Fruit fly (Drosophila melanogaster) whole organism, wandering third instar larva: ENCODE data around the gene CG11563.

Experiments used
- CG32264 ChIP-seq: fragments of 200-800 bp; sonication (Bioruptor generic); optimal IDR thresholded peaks from 2 replicates; lab custom pipeline; 2016; ENCODE audit warnings: missing biosample characterization, missing genetic modification characterization
- CrebA ChIP-seq: fragments of 200-800 bp; sonication (Bioruptor generic); optimal IDR thresholded peaks from 2 replicates; lab custom pipeline; 2016; ENCODE audit warnings: missing biosample characterization, mild to moderate bottlenecking, missing genetic modification characterization, borderline replicate concordance
- Dif ChIP-seq: fragments of 200-275, 200-300 bp; sonication (Bioruptor generic); optimal IDR thresholded peaks from 2 replicates; lab custom pipeline; 2018; ENCODE audit warnings: missing biosample characterization, missing genetic modification characterization; ENCODE audit not compliant: partially characterized antibody
- HLH106 ChIP-seq: fragments of 200-800 bp; optimal IDR thresholded peaks from 3 replicates; lab custom pipeline; 2019; ENCODE audit warnings: missing biosample characterization, mild to moderate bottlenecking, missing genetic modification characterization, moderate library complexity
- Hnf4 ChIP-seq: fragments of 200-800 bp; sonication (Bioruptor generic); optimal IDR thresholded peaks from 2 replicates; lab custom pipeline; 2016; ENCODE audit warnings: missing biosample characterization, mild to moderate bottlenecking, missing genetic modification characterization
- Hr78 ChIP-seq: fragments of >200 bp; optimal IDR thresholded peaks from 2 replicates; lab custom pipeline; 2017; ENCODE audit warnings: missing biosample characterization, missing genetic modification characterization
- Hr83 ChIP-seq: fragments of 200-300 bp; sonication (Bioruptor generic); optimal IDR thresholded peaks from 2 replicates; lab custom pipeline; 2016; ENCODE audit warnings: missing biosample characterization, mild to moderate bottlenecking, missing genetic modification characterization, moderate library complexity; ENCODE audit not compliant: poor library complexity, severe bottlenecking
- Jra ChIP-seq: sonication (Bioruptor generic); optimal IDR thresholded peaks from 2 replicates; lab custom pipeline; 2016; ENCODE audit warnings: missing biosample characterization, missing genetic modification characterization
- Mio ChIP-seq: sonication (Bioruptor generic); optimal IDR thresholded peaks from 2 replicates; lab custom pipeline; 2016; ENCODE audit warnings: missing biosample characterization, missing genetic modification characterization
- Myc ChIP-seq: fragments of >200 bp; optimal IDR thresholded peaks from 2 replicates; lab custom pipeline; 2017
- OdsH ChIP-seq: fragments of 200-800 bp; sonication (Bioruptor generic); optimal IDR thresholded peaks from 2 replicates; lab custom pipeline; 2016; ENCODE audit warnings: missing biosample characterization, mild to moderate bottlenecking, missing genetic modification characterization
- Rel ChIP-seq, 2 experiments: fragments of 200-800 bp; sonication (Bioruptor generic) in 1 of 2; optimal IDR thresholded peaks; 2 replicates in 1 of 2; 3 replicates in 1 of 2; lab custom pipeline; 2016 to 2019; ENCODE audit warnings: mild to moderate bottlenecking in 2 of 2, missing biosample characterization in 2 of 2, missing genetic modification characterization in 2 of 2, moderate library complexity in 1 of 2
- Sp1 ChIP-seq: fragments of 200-800 bp; sonication (Bioruptor generic); optimal IDR thresholded peaks from 3 replicates; lab custom pipeline; 2019; ENCODE audit warnings: missing biosample characterization, mild to moderate bottlenecking, missing genetic modification characterization, moderate library complexity
- Vsx2 ChIP-seq: fragments of 200-300, 225-300 bp; sonication (Bioruptor generic); optimal IDR thresholded peaks from 2 replicates; lab custom pipeline; 2018; ENCODE audit warnings: missing biosample characterization, missing genetic modification characterization; ENCODE audit not compliant: partially characterized antibody
- br ChIP-seq: fragments of 200-800 bp; sonication (Bioruptor generic); optimal IDR thresholded peaks from 2 replicates; lab custom pipeline; 2016; ENCODE audit warnings: missing biosample characterization, missing genetic modification characterization
- brk ChIP-seq: fragments of 200-800 bp; sonication (Bioruptor generic); optimal IDR thresholded peaks from 2 replicates; lab custom pipeline; 2016; ENCODE audit warnings: missing biosample characterization, mild to moderate bottlenecking, missing genetic modification characterization
- dl ChIP-seq, 2 experiments: fragments of 175-275, 200-275 bp in 1 of 2; fragments of 200-275 bp in 1 of 2; sonication (Bioruptor generic); optimal IDR thresholded peaks; lab custom pipeline; 2018; ENCODE audit warnings: mild to moderate bottlenecking in 2 of 2, missing biosample characterization in 2 of 2, missing genetic modification characterization in 2 of 2, moderate library complexity in 2 of 2; ENCODE audit not compliant: partially characterized antibody in 2 of 2, insufficient read depth in 1 of 2
- dsf ChIP-seq: sonication (Bioruptor generic); optimal IDR thresholded peaks from 2 replicates; lab custom pipeline; 2016; ENCODE audit warnings: missing biosample characterization, missing genetic modification characterization, borderline replicate concordance
- ey ChIP-seq: fragments of 200-800 bp; sonication (Bioruptor generic); optimal IDR thresholded peaks from 2 replicates; lab custom pipeline; 2016; ENCODE audit warnings: missing biosample characterization, missing genetic modification characterization
- fru ChIP-seq: fragments of 200-800 bp; sonication (Bioruptor generic); optimal IDR thresholded peaks from 3 replicates; lab custom pipeline; 2016; ENCODE audit warnings: missing biosample characterization, mild to moderate bottlenecking, missing genetic modification characterization
- jim ChIP-seq: fragments of 175-275, 200-325 bp; sonication (Bioruptor generic); optimal IDR thresholded peaks from 2 replicates; lab custom pipeline; 2016; ENCODE audit warnings: missing biosample characterization, mild to moderate bottlenecking, missing genetic modification characterization
- psq ChIP-seq: fragments of 200-800 bp; sonication (Bioruptor generic); optimal IDR thresholded peaks from 3 replicates; lab custom pipeline; 2017; ENCODE audit warnings: missing biosample characterization, mild to moderate bottlenecking, missing genetic modification characterization, moderate library complexity
- rgr ChIP-seq: fragments of 200-800 bp; sonication (Bioruptor generic); optimal IDR thresholded peaks from 3 replicates; lab custom pipeline; 2016; ENCODE audit warnings: missing biosample characterization, mild to moderate bottlenecking, missing genetic modification characterization
- sage ChIP-seq: fragments of 200-800 bp; sonication (Bioruptor generic); optimal IDR thresholded peaks from 2 replicates; lab custom pipeline; 2016; ENCODE audit warnings: missing biosample characterization, mild to moderate bottlenecking, missing genetic modification characterization
- sv ChIP-seq: fragments of 200-800 bp; sonication (Bioruptor generic); optimal IDR thresholded peaks from 3 replicates; lab custom pipeline; 2016; ENCODE audit warnings: missing biosample characterization, missing genetic modification characterization
- tai ChIP-seq: sonication (Bioruptor generic); optimal IDR thresholded peaks from 2 replicates; lab custom pipeline; 2016; ENCODE audit warnings: missing biosample characterization, missing genetic modification characterization
- usp ChIP-seq: fragments of >200 bp; optimal IDR thresholded peaks from 2 replicates; lab custom pipeline; 2017; ENCODE audit warnings: missing biosample characterization, missing genetic modification characterization
- woc ChIP-seq: sonication (Bioruptor generic); optimal IDR thresholded peaks from 2 replicates; lab custom pipeline; 2016; ENCODE audit warnings: missing biosample characterization, mild to moderate bottlenecking, missing genetic modification characterization

CG11563 gene

dm6 chr3R:31703370-31703769 is 33.5 kb upstream of the CG11563 start:
- TF ChIP-seq Vsx2 (GFP tag; lab: Kevin White, UChicago) (no peak), usp (no peak), sv (GFP tag; lab: Kevin White, UChicago) (no peak), psq (GFP tag; lab: Kevin White, UChicago) (no peak), fru (GFP tag; lab: Kevin White, UChicago) (no peak), woc (no peak), HLH106 (tag; lab: Kevin White, UChicago) (no peak), Rel (GFP tag; optimal IDR thresholded peaks at IDR 0.05; lab: Kevin White, UChicago) (no peak), Rel (tag; optimal IDR thresholded peaks at IDR 0.05; lab: Kevin White, UChicago) (no peak), Myc (lab: Kevin White, UChicago) (no peak), ey (no peak)
- TF ChIP-seq, all 38 proteins: peak for 0

dm6 chr3R:31704524-31705215 is 32.2 kb upstream of the CG11563 start:
- TF ChIP-seq rgr (no peak), sage (GFP tag; lab: Kevin White, UChicago) (no peak), psq (GFP tag; lab: Kevin White, UChicago) (no peak), brk (GFP tag; lab: Kevin White, UChicago) (no peak), jim (no peak), Sp1 (GFP tag; lab: Kevin White, UChicago) (no peak), woc (no peak), OdsH (GFP tag; lab: Kevin White, UChicago) (no peak), br (GFP tag; lab: Kevin White, UChicago) (no peak), Rel (GFP tag; optimal IDR thresholded peaks at IDR 0.05; lab: Kevin White, UChicago) (no peak), Rel (tag; optimal IDR thresholded peaks at IDR 0.05; lab: Kevin White, UChicago) (no peak), usp (no peak)
- TF ChIP-seq, all 38 proteins: peak for 0

- TF ChIP-seq sv (GFP tag; lab: Kevin White, UChicago) = no peak
- TF ChIP-seq rgr = no peak
- no peak for TF ChIP-seq dsf (GFP tag; lab: Kevin White, UChicago)
- no peak for TF ChIP-seq tai (GFP tag; lab: Kevin White, UChicago)
- TF ChIP-seq Jra (GFP tag; lab: Kevin White, UChicago) = no peak
- TF ChIP-seq woc = no peak
- no peak for TF ChIP-seq sage (GFP tag; lab: Kevin White, UChicago)
- no peak for TF ChIP-seq Myc (lab: Kevin White, UChicago)
- TF ChIP-seq Hr83 (GFP tag; lab: Kevin White, UChicago) = no peak
- TF ChIP-seq br (GFP tag; lab: Kevin White, UChicago) = no peak
- TF ChIP-seq Vsx2 (GFP tag; lab: Kevin White, UChicago) = no peak
- TF ChIP-seq Mio = no peak
Observed at dm6 chr3R:31706142-31706894, 30.5 kb upstream of the CG11563 start.

- TF ChIP-seq Jra (GFP tag; lab: Kevin White, UChicago) (no peak), Mio (no peak), CG32264 (GFP tag; lab: Kevin White, UChicago) (no peak), sv (GFP tag; lab: Kevin White, UChicago) (no peak), Rel (GFP tag; optimal IDR thresholded peaks at IDR 0.05; lab: Kevin White, UChicago) (no peak), Rel (tag; optimal IDR thresholded peaks at IDR 0.05; lab: Kevin White, UChicago) (no peak), Dif (GFP tag; lab: Kevin White, UChicago) (no peak), dl (GFP tag; optimal IDR thresholded peaks at IDR 0.05; lab: Kevin White, UChicago; ENCODE audit: insufficient read depth in 1 of 2, partially characterized antibody in 2 of 2) (no peak), ey (no peak), psq (GFP tag; lab: Kevin White, UChicago) (no peak), tai (GFP tag; lab: Kevin White, UChicago) (no peak), HLH106 (tag; lab: Kevin White, UChicago) (no peak), Hr78 (no peak), CrebA (GFP tag; lab: Kevin White, UChicago) (no peak)
- TF ChIP-seq, all 38 proteins: peak for 0
Observed at dm6 chr3R:31706895-31707238, 30.0 kb upstream of the CG11563 start.

dm6 chr3R:31708240-31708639 is 28.6 kb upstream of the CG11563 start, which contains the start of gene CG42693:
TSS of gene CG42693 (minus strand) at chr3R:31708340.
- TF ChIP-seq OdsH (GFP tag; lab: Kevin White, UChicago) (no peak), Rel (GFP tag; optimal IDR thresholded peaks at IDR 0.05; lab: Kevin White, UChicago) (no peak), Rel (tag; optimal IDR thresholded peaks at IDR 0.05; lab: Kevin White, UChicago) (no peak), Hr83 (GFP tag; lab: Kevin White, UChicago) (no peak), CG32264 (GFP tag; lab: Kevin White, UChicago) (no peak), woc (no peak), Dif (GFP tag; lab: Kevin White, UChicago) (no peak), Hnf4 (GFP tag; lab: Kevin White, UChicago) (no peak), dsf (GFP tag; lab: Kevin White, UChicago) (no peak), ey (no peak)
